Worm (Caenorhabditis elegans) whole organism, L4 larva: ENCODE measurements around the gene F59F5.4.

Experiments
- D1046.2 ChIP-seq: fragments of 200-800 bp; sonication (Bioruptor generic); IDR thresholded peaks from 2 replicates; pipeline ENCODE4 v1.3.6; 2022; ENCODE audit warnings: missing genetic modification characterization, missing compliant biosample characterization
- F10B5.3 ChIP-seq: sonication (generic microtip); optimal IDR thresholded peaks from 2 replicates; lab custom pipeline; 2016; ENCODE audit warnings: mild to moderate bottlenecking, missing genetic modification characterization, missing compliant biosample characterization
- F26F4.8 ChIP-seq: fragments of 200-800 bp; sonication (Bioruptor generic); conservative IDR thresholded peaks from 2 replicates; pipeline ENCODE4 v1.3.6; 2022; ENCODE audit warnings: missing genetic modification characterization, missing compliant biosample characterization
- F37D6.2 ChIP-seq: sonication (generic microtip); optimal IDR thresholded peaks from 2 replicates; lab custom pipeline; 2016; ENCODE audit warnings: mild to moderate bottlenecking, missing genetic modification characterization, missing compliant biosample characterization
- F44E2.7 ChIP-seq: fragments of 200-800 bp; sonication (Bioruptor generic); IDR thresholded peaks from 2 replicates; pipeline ENCODE4 v2.1.2; 2022; ENCODE audit warnings: missing genetic modification characterization, missing compliant biosample characterization
- T26A8.4 ChIP-seq: fragments of 200-800 bp; sonication (Bioruptor generic); IDR thresholded peaks from 2 replicates; pipeline ENCODE4 v1.3.6; 2022; ENCODE audit warnings: missing genetic modification characterization, missing compliant biosample characterization
- Y105C5A.15 ChIP-seq: fragments of 200-800 bp; sonication (Bioruptor generic); IDR thresholded peaks from 2 replicates; pipeline ENCODE4 v1.3.6; 2022; ENCODE audit warnings: missing genetic modification characterization, missing compliant biosample characterization
- Y75B8A.6 ChIP-seq: fragments of 200-800 bp; sonication (Bioruptor generic); IDR thresholded peaks from 2 replicates; pipeline ENCODE4 v1.3.6; 2022; ENCODE audit warnings: missing genetic modification reagents, missing genetic modification characterization, missing compliant biosample characterization
- aha-1 ChIP-seq: fragments of 150-350 bp; peaks from one replicate; lab custom pipeline; 2014; ENCODE audit warnings: missing biosample characterization, missing genetic modification characterization
- aly-2 ChIP-seq: sonication (generic microtip); optimal IDR thresholded peaks from 2 replicates; lab custom pipeline; 2018; ENCODE audit warnings: missing biosample characterization, missing genetic modification characterization
- ceh-28 ChIP-seq: fragments of 150-350 bp; optimal IDR thresholded peaks from 2 replicates; lab custom pipeline; 2014; ENCODE audit warnings: missing biosample characterization, missing genetic modification reagents, missing genetic modification characterization
- ceh-44 ChIP-seq: fragments of 200-800 bp; sonication (Bioruptor generic); IDR thresholded peaks from 2 replicates; pipeline ENCODE4 v1.3.6; 2022; ENCODE audit warnings: missing genetic modification reagents, missing genetic modification characterization, missing compliant biosample characterization
- ceh-62 ChIP-seq: sonication (generic microtip); optimal IDR thresholded peaks from 2 replicates; lab custom pipeline; 2017; ENCODE audit warnings: missing biosample characterization, missing genetic modification characterization
- ceh-82 ChIP-seq: sonication (generic microtip); optimal IDR thresholded peaks from 2 replicates; lab custom pipeline; 2017; ENCODE audit warnings: missing biosample characterization, missing genetic modification characterization
- ces-1 ChIP-seq: fragments of 150-350 bp; sonication (generic microtip); optimal IDR thresholded peaks from 4 replicates; lab custom pipeline; 2014; ENCODE audit warnings: missing biosample characterization, missing genetic modification reagents, missing genetic modification characterization
- daf-16 ChIP-seq, 3 experiments: sonication (generic microtip); optimal IDR thresholded peaks; 2 replicates each; lab custom pipeline; 2016 to 2017; ENCODE audit warnings: missing genetic modification characterization in 3 of 3, missing genetic modification reagents in 3 of 3, mild to moderate bottlenecking in 2 of 3, missing compliant biosample characterization in 2 of 3, missing biosample characterization in 1 of 3, moderate library complexity in 1 of 3
- daf-19 ChIP-seq: fragments of 200-800 bp; sonication (Bioruptor generic); conservative IDR thresholded peaks from 2 replicates; pipeline ENCODE4 v1.3.6; 2022; ENCODE audit warnings: missing genetic modification characterization, missing compliant biosample characterization
- daf-8 ChIP-seq: fragments of 200-800 bp; sonication (Bioruptor generic); IDR thresholded peaks from 2 replicates; pipeline ENCODE4 v1.3.6; 2022; ENCODE audit warnings: missing genetic modification characterization, missing compliant biosample characterization
- dmd-9 ChIP-seq: fragments of 200-800 bp; sonication (Bioruptor generic); IDR thresholded peaks from 2 replicates; pipeline ENCODE4 v1.3.6; 2022; ENCODE audit warnings: missing genetic modification reagents, missing genetic modification characterization, missing compliant biosample characterization
- gei-8 ChIP-seq: fragments of 200-800 bp; sonication (Bioruptor generic); optimal IDR thresholded peaks from 2 replicates; lab custom pipeline; 2018; ENCODE audit warnings: mild to moderate bottlenecking, missing genetic modification characterization, missing compliant biosample characterization
- hif-1 ChIP-seq, 2 experiments: sonication (generic microtip); optimal IDR thresholded peaks; 2 replicates each; lab custom pipeline; 2016 to 2017; ENCODE audit warnings: missing compliant biosample characterization in 2 of 2, missing genetic modification characterization in 2 of 2, missing genetic modification reagents in 2 of 2, missing genotype in 2 of 2, mild to moderate bottlenecking in 1 of 2
- hlh-11 ChIP-seq: fragments of 200-800 bp; sonication (Bioruptor generic); optimal IDR thresholded peaks from 2 replicates; lab custom pipeline; 2018; ENCODE audit warnings: mild to moderate bottlenecking, missing genetic modification characterization, missing compliant biosample characterization
- lim-7 ChIP-seq: fragments of 200-800 bp; sonication (Bioruptor generic); IDR thresholded peaks from 2 replicates; pipeline ENCODE4 v1.3.6; 2022; ENCODE audit warnings: missing genetic modification characterization, missing compliant biosample characterization
- lin-15B ChIP-seq: fragments of 150-350 bp; sonication (generic microtip); optimal IDR thresholded peaks from 3 replicates; lab custom pipeline; 2014; ENCODE audit warnings: missing biosample characterization, missing genetic modification characterization
- lin-38 ChIP-seq: fragments of 200-800 bp; sonication (Bioruptor generic); IDR thresholded peaks from 2 replicates; pipeline ENCODE4 v1.3.6; 2022; ENCODE audit warnings: missing genetic modification reagents, missing genetic modification characterization, missing compliant biosample characterization
- lir-3 ChIP-seq: sonication (generic microtip); optimal IDR thresholded peaks from 2 replicates; lab custom pipeline; 2016; ENCODE audit warnings: mild to moderate bottlenecking, missing genetic modification characterization, missing compliant biosample characterization
- madf-5 ChIP-seq, 2 experiments: fragments of 200-800 bp; sonication (Bioruptor generic); IDR thresholded peaks; 2 replicates each; pipeline ENCODE4 v1.3.6; 2022; ENCODE audit warnings: missing compliant biosample characterization in 2 of 2, missing genetic modification characterization in 2 of 2
- madf-9 ChIP-seq: fragments of 200-800 bp; sonication (Bioruptor generic); conservative IDR thresholded peaks from 2 replicates; pipeline ENCODE4 v1.3.6; 2022; ENCODE audit warnings: missing genetic modification reagents, missing genetic modification characterization, missing compliant biosample characterization
- mxl-3 ChIP-seq: fragments of 200-800 bp; sonication (Bioruptor generic); optimal IDR thresholded peaks from 2 replicates; lab custom pipeline; 2018; ENCODE audit warnings: mild to moderate bottlenecking, missing genetic modification characterization, missing compliant biosample characterization
- nhr-10 ChIP-seq: fragments of 150-350 bp; optimal IDR thresholded peaks from 2 replicates; lab custom pipeline; 2014; ENCODE audit warnings: missing biosample characterization, missing genetic modification characterization
- nhr-111 ChIP-seq: fragments of 200-800 bp; sonication (Bioruptor generic); optimal IDR thresholded peaks from 2 replicates; lab custom pipeline; 2018; ENCODE audit warnings: mild to moderate bottlenecking, missing genetic modification characterization, missing compliant biosample characterization
- nhr-25 ChIP-seq: sonication (generic microtip); optimal IDR thresholded peaks from 2 replicates; lab custom pipeline; 2017; ENCODE audit warnings: missing genetic modification characterization, mild to moderate bottlenecking, missing compliant biosample characterization, antibody characterized with exemption, moderate library complexity, borderline replicate concordance; ENCODE audit not compliant: insufficient read depth
- nhr-41 ChIP-seq: fragments of 200-800 bp; sonication (Bioruptor generic); IDR thresholded peaks from 2 replicates; pipeline ENCODE4 v1.3.6; 2022; ENCODE audit warnings: missing genetic modification reagents, missing genetic modification characterization, missing compliant biosample characterization
- nhr-42 ChIP-seq: fragments of 200-800 bp; sonication (Bioruptor generic); IDR thresholded peaks from 2 replicates; pipeline ENCODE4 v1.3.6; 2022; ENCODE audit warnings: missing genetic modification characterization, missing compliant biosample characterization
- nhr-48 ChIP-seq: sonication (generic microtip); optimal IDR thresholded peaks from 2 replicates; lab custom pipeline; 2016; ENCODE audit warnings: mild to moderate bottlenecking, missing genetic modification characterization, missing compliant biosample characterization
- nhr-76 ChIP-seq: fragments of 150-350 bp; optimal IDR thresholded peaks from 2 replicates; lab custom pipeline; 2014; ENCODE audit warnings: missing biosample characterization, missing genetic modification characterization
- nhr-77 ChIP-seq: fragments of 150-350 bp; optimal IDR thresholded peaks from 2 replicates; lab custom pipeline; 2014; ENCODE audit warnings: missing biosample characterization, missing genetic modification characterization
- pqm-1 ChIP-seq: sonication (generic microtip); optimal IDR thresholded peaks from 2 replicates; lab custom pipeline; 2017; ENCODE audit warnings: missing biosample characterization, missing genetic modification characterization
- rbr-2 ChIP-seq: sonication (generic microtip); optimal IDR thresholded peaks from 2 replicates; lab custom pipeline; 2016; ENCODE audit warnings: missing genotype, missing genetic modification characterization, missing compliant biosample characterization
- saeg-2 ChIP-seq: fragments of 200-800 bp; sonication (Bioruptor generic); IDR thresholded peaks from 2 replicates; pipeline ENCODE4 v1.3.6; 2022; ENCODE audit warnings: missing genetic modification reagents, missing genetic modification characterization, missing compliant biosample characterization
- set-16 ChIP-seq: fragments of 200-800 bp; sonication (Bioruptor generic); IDR thresholded peaks from 2 replicates; pipeline ENCODE4 v1.3.6; 2022; ENCODE audit warnings: missing genetic modification reagents, missing genetic modification characterization, missing compliant biosample characterization
- snpc-1.2 ChIP-seq: fragments of 200-800 bp; sonication (Bioruptor generic); IDR thresholded peaks from 2 replicates; pipeline ENCODE4 v1.3.6; 2022; ENCODE audit warnings: missing genetic modification reagents, missing genetic modification characterization, missing compliant biosample characterization
- snpc-4 ChIP-seq: fragments of 150-350 bp; optimal IDR thresholded peaks from 2 replicates; lab custom pipeline; 2014; ENCODE audit warnings: missing biosample characterization, missing genetic modification characterization
- spr-1 ChIP-seq: sonication (generic microtip); optimal IDR thresholded peaks from 2 replicates; lab custom pipeline; 2016; ENCODE audit warnings: mild to moderate bottlenecking, missing genetic modification characterization, missing compliant biosample characterization
- spr-3 ChIP-seq: fragments of 200-800 bp; sonication (Bioruptor generic); optimal IDR thresholded peaks from 2 replicates; lab custom pipeline; 2018; ENCODE audit warnings: mild to moderate bottlenecking, missing genetic modification characterization, missing compliant biosample characterization
- tra-1 ChIP-seq: fragments of 200-800 bp; sonication (Bioruptor generic); IDR thresholded peaks from 2 replicates; pipeline ENCODE4 v1.3.6; 2022; ENCODE audit warnings: missing genetic modification reagents, missing genetic modification characterization, missing compliant biosample characterization
- unc-39 ChIP-seq: sonication (generic microtip); optimal IDR thresholded peaks from 2 replicates; lab custom pipeline; 2017; ENCODE audit warnings: missing biosample characterization, missing genetic modification characterization
- zfp-2 ChIP-seq: sonication (generic microtip); optimal IDR thresholded peaks from 2 replicates; lab custom pipeline; 2016; ENCODE audit warnings: mild to moderate bottlenecking, missing genetic modification characterization, missing compliant biosample characterization
- zfp-3 ChIP-seq: fragments of 200-800 bp; sonication (Bioruptor generic); conservative IDR thresholded peaks from 2 replicates; pipeline ENCODE4 v1.3.6; 2022; ENCODE audit warnings: missing genetic modification reagents, missing genetic modification characterization, missing compliant biosample characterization
- ztf-7 ChIP-seq: fragments of 150-350 bp; optimal IDR thresholded peaks from 2 replicates; lab custom pipeline; 2014; ENCODE audit warnings: missing biosample characterization, missing genetic modification characterization

The F59F5.4 gene

DNA sequence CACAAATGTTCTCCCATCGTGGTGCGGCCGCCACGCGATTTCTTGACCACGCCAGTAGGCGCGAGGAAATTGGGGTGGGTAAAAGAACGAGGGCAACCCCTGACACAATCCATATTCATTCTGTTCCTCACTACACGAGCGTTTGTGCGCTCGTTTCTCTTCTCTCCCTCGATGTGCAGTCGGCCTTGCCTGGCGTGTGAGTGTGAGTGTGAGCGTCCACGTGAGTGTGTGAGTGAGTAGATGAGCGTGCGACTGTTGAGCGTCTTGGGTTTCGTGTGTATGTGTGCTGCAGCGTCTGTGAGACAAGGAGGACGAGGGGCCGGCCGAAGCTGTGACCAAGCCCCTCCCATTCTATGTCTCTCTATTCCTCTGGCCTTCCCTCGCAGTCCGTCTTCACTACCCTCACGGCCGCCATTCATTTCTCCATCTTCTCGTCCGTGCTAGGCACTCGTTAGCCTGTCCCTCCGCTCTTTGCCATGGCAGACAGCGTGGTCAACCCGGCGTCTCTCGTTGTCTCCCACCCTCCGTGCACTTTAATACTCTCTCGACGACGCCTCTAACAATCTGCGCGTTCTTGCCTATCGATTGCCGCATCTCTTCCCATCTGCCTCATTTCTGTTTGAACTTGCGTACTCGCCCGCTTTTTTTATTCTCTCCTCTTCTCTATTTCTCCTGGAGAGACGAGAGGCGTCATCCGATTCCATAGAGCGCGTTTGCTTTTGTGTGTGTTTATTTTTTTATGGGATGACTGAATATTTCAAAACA, 25.8 kb downstream of the F59F5.4 start (continued):
- TF ChIP-seq F44E2.7 (GFP tag; lab: Robert Waterston, UW) (no peak), ztf-7 (tag; lab: Kevin White, UChicago) (peak; percentile 21), tra-1 (GFP tag; lab: Robert Waterston, UW) (peak; percentile 50), nhr-76 (no peak), ces-1 (GFP tag; lab: Kevin White, UChicago) (peak; percentile 56), dmd-9 (GFP tag; lab: Robert Waterston, UW) (no peak), D1046.2 (GFP tag; lab: Robert Waterston, UW) (0 out of 2 replicates have a peak, but pooled peaks have one; percentile 8), nhr-111 (GFP tag; lab: Kevin White, UChicago) (peak; percentile 54), lin-15B (no peak), nhr-25 (tag; lab: Kevin White, UChicago) (peak; percentile 32), ceh-82 (no peak), lir-3 (peak; percentile 77), daf-8 (GFP tag; lab: Robert Waterston, UW) (0 out of 2 replicates have a peak, but pooled peaks have one; percentile 22), T26A8.4 (peak; percentile 85), nhr-10 (tag; lab: Kevin White, UChicago) (peak; percentile 53), aly-2 (tag; lab: Kevin White, UChicago) (no peak), saeg-2 (GFP tag; lab: Robert Waterston, UW) (peak; percentile 73), daf-19 (GFP tag; lab: Robert Waterston, UW) (no peak), lim-7 (GFP tag; lab: Robert Waterston, UW) (no peak), unc-39 (tag; lab: Kevin White, UChicago) (no peak), nhr-42 (GFP tag; lab: Robert Waterston, UW) (peak; percentile 61), zfp-3 (GFP tag; lab: Robert Waterston, UW) (no peak), daf-16 (GFP tag; optimal IDR thresholded peaks at IDR 0.05; lab: Kevin White, UChicago) (peak; percentile 54), daf-16 (tag; optimal IDR thresholded peaks at IDR 0.05; lab: Kevin White, UChicago) (peak; percentile 86), zfp-2 (tag; lab: Kevin White, UChicago) (peak; percentile 62), aha-1 (tag; lab: Kevin White, UChicago) (peak; percentile 100), gei-8 (GFP tag; lab: Kevin White, UChicago) (peak; percentile 85), pqm-1 (tag; lab: Kevin White, UChicago) (peak; percentile 8), ceh-28 (tag; lab: Kevin White, UChicago) (peak; percentile 87), spr-1 (tag; lab: Kevin White, UChicago) (peak; percentile 91), set-16 (GFP tag; lab: Robert Waterston, UW) (peak; percentile 98), nhr-77 (tag; lab: Kevin White, UChicago) (peak; percentile 85), snpc-1.2 (GFP tag; lab: Robert Waterston, UW) (no peak), madf-5 (GFP tag; IDR thresholded peaks at IDR 0.05; lab: Robert Waterston, UW) (no peak), nhr-48 (tag; lab: Kevin White, UChicago) (peak; percentile 95), hlh-11 (tag; lab: Kevin White, UChicago) (peak; percentile 98), hif-1 (tag; optimal IDR thresholded peaks at IDR 0.05; lab: Kevin White, UChicago) (peak; percentile 70 to 81), ceh-44 (GFP tag; lab: Robert Waterston, UW) (no peak), snpc-4 (peak; percentile 4), Y105C5A.15 (0 out of 2 replicates have a peak, but pooled peaks have one; percentile 46), madf-9 (GFP tag; lab: Robert Waterston, UW) (peak; percentile 61), F10B5.3 (tag; lab: Kevin White, UChicago) (peak; percentile 84), ceh-62 (tag; lab: Kevin White, UChicago) (no peak), F26F4.8 (GFP tag; lab: Robert Waterston, UW) (no peak), Y75B8A.6 (GFP tag; lab: Robert Waterston, UW) (no peak), spr-3 (GFP tag; lab: Kevin White, UChicago) (peak; percentile 45), mxl-3 (GFP tag; lab: Kevin White, UChicago) (peak; percentile 97), F37D6.2 (tag; lab: Kevin White, UChicago) (peak; percentile 92), nhr-41 (GFP tag; lab: Robert Waterston, UW) (0 out of 2 replicates have a peak, but pooled peaks have one; percentile 25), rbr-2 (peak; percentile 97), lin-38 (peak; percentile 86)
